Worm (Caenorhabditis elegans): ENCODE measurements around the gene C04B4.2.

DNA sequence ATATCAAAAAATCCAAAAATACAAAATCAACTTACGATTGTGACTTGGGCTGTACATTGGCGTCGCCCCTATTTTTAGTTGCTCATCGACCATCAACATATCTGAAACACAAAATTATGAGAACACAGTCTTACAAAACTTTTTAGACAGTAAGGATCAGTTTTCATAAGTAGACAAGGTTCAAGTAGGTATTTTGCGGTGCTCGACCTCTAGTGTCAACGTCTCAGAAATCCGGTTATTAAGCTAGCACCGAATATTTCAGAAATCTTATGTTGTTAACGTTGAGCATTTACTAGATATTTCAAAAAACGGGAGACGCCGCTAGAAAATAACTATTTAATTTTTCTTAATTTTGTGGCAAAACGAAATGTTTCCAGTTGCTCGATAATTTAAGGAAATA is 12.2 kb upstream of the C04B4.2 start, which contains the start of gene otpl-8:
- no peak for TF ChIP-seq nhr-12 (tag; optimal IDR thresholded peaks at IDR 0.05)
- no peak for TF ChIP-seq hlh-4 (tag; optimal IDR thresholded peaks at IDR 0.05)
- TF ChIP-seq nhr-237 (tag; optimal IDR thresholded peaks at IDR 0.05), result no peak
- TF ChIP-seq lin-39 (tag; optimal IDR thresholded peaks at IDR 0.05), result no peak
- TF ChIP-seq unc-62 (GFP tag; optimal IDR thresholded peaks at IDR 0.05), result no peak
- no peak for TF ChIP-seq mdl-1 (tag; optimal IDR thresholded peaks at IDR 0.05)
- no peak for TF ChIP-seq ztf-11 (tag; optimal IDR thresholded peaks at IDR 0.05)
- no peak for TF ChIP-seq ama-1 (optimal IDR thresholded peaks at IDR 0.05)

All from whole organism, L1 larva.